Fruit fly (Drosophila melanogaster) whole organism, prepupa: Measurements from ENCODE around the gene CG15822.

ENCODE experiments used
- CG4318 ChIP-seq: fragments of 200-800 bp; sonication (Bioruptor generic); optimal IDR thresholded peaks from 3 replicates; lab custom pipeline; 2017; ENCODE audit warnings: missing biosample characterization, mild to moderate bottlenecking, missing genetic modification characterization
- CG6808 ChIP-seq: fragments of 200-800 bp; sonication (Bioruptor generic); optimal IDR thresholded peaks from 3 replicates; lab custom pipeline; 2017; ENCODE audit warnings: missing biosample characterization, missing genetic modification characterization, mild to moderate bottlenecking, moderate library complexity, missing genetic modification reagents
- Smox ChIP-seq: fragments of 200-800 bp; sonication (Bioruptor generic); optimal IDR thresholded peaks from 3 replicates; lab custom pipeline; 2016; ENCODE audit warnings: missing biosample characterization, missing genetic modification characterization
- achi ChIP-seq: fragments of 200-800 bp; sonication (Bioruptor generic); optimal IDR thresholded peaks from 3 replicates; lab custom pipeline; 2016; ENCODE audit warnings: missing biosample characterization, missing genetic modification characterization
- dac ChIP-seq: fragments of 200-800 bp; sonication (Bioruptor generic); optimal IDR thresholded peaks from 2 replicates; lab custom pipeline; 2017; ENCODE audit warnings: missing biosample characterization, mild to moderate bottlenecking, missing genetic modification characterization
- fd59A ChIP-seq: fragments of 200-800 bp; sonication (Bioruptor generic); optimal IDR thresholded peaks from 2 replicates; lab custom pipeline; 2017; ENCODE audit warnings: missing biosample characterization, mild to moderate bottlenecking, missing genetic modification characterization, missing genetic modification reagents
- svp ChIP-seq: fragments of 200-800 bp; sonication (Bioruptor generic); peaks from one replicate; lab custom pipeline; 2016; ENCODE audit warnings: missing biosample characterization, missing genetic modification characterization

DNA sequence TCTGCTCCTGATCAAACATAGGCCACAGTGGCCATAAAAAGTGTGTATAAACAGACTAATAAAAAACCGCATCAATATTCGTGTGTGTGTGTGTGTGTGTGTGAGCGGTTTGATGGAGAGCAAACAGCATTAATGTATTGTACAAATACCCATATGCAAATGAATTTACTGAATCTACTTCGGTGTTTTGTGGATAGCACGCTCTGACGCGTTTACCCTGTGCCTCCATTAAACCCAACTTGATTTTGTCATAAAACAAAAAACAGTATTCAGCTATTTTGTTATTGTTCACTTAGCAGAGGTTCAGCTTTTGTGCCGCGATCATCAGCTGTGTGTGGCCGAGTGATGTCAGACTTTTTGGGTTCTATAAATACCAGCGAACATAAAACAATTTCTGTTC, 19.3 kb downstream of the CG15822 start:
- no peak for TF ChIP-seq CG6808 (GFP tag; lab: Kevin White, UChicago)
- TF ChIP-seq fd59A (GFP tag; lab: Kevin White, UChicago): no peak
- TF ChIP-seq svp (GFP tag; lab: Kevin White, UChicago): no peak
- TF ChIP-seq dac (GFP tag; lab: Kevin White, UChicago): no peak
- TF ChIP-seq Smox (GFP tag; lab: Kevin White, UChicago): no peak
- no peak for TF ChIP-seq achi (GFP tag; lab: Kevin White, UChicago)
- no peak for TF ChIP-seq CG4318 (GFP tag; lab: Kevin White, UChicago)
